Worm (Caenorhabditis elegans) whole organism, young adult: ENCODE results near the gene ZC250.2.
A peak's percentile ranks its signal among the peaks of the same experiment; 100 is the strongest.

Experiments
- B0019.2 ChIP-seq: fragments of 200-800 bp; sonication (Bioruptor generic); conservative IDR thresholded peaks from 2 replicates; pipeline ENCODE4 v1.3.6; 2022; ENCODE audit warnings: missing genetic modification reagents, missing genetic modification characterization, missing compliant biosample characterization
- B0035.1 ChIP-seq: sonication (generic microtip); optimal IDR thresholded peaks from 2 replicates; lab custom pipeline; 2016; ENCODE audit warnings: missing genetic modification characterization, mild to moderate bottlenecking, missing compliant biosample characterization, missing genotype, missing genetic modification reagents
- C06A6.2 ChIP-seq: fragments of 200-800 bp; sonication (Bioruptor generic); conservative IDR thresholded peaks from 2 replicates; pipeline ENCODE4 v1.3.6; 2022; ENCODE audit warnings: missing genetic modification characterization, missing compliant biosample characterization
- F22D6.2 ChIP-seq: sonication (generic microtip); optimal IDR thresholded peaks from 2 replicates; lab custom pipeline; 2016; ENCODE audit warnings: mild to moderate bottlenecking, missing genetic modification characterization, missing compliant biosample characterization
- F23B12.7 ChIP-seq: sonication (generic microtip); optimal IDR thresholded peaks from 2 replicates; lab custom pipeline; 2017; ENCODE audit warnings: missing genetic modification characterization, mild to moderate bottlenecking, missing compliant biosample characterization, antibody characterized with exemption, moderate library complexity; ENCODE audit not compliant: insufficient read depth
- F33H1.4 ChIP-seq: fragments of 200-800 bp; sonication (Bioruptor generic); IDR thresholded peaks from 2 replicates; pipeline ENCODE4 v1.3.6; 2022; ENCODE audit warnings: missing genetic modification reagents, missing genetic modification characterization, missing compliant biosample characterization
- F37B4.10 ChIP-seq: fragments of 200-800 bp; sonication (Bioruptor generic); IDR thresholded peaks from 2 replicates; pipeline ENCODE4 v1.3.6; 2022; ENCODE audit warnings: missing genetic modification characterization, missing compliant biosample characterization
- F39B2.1 ChIP-seq: fragments of 200-800 bp; sonication (Bioruptor generic); IDR thresholded peaks from 2 replicates; pipeline ENCODE4 v1.3.6; 2022; ENCODE audit warnings: missing genetic modification reagents, missing genetic modification characterization, missing compliant biosample characterization
- F57C9.4 ChIP-seq: sonication (generic microtip); optimal IDR thresholded peaks from 2 replicates; lab custom pipeline; 2017; ENCODE audit warnings: mild to moderate bottlenecking, missing genetic modification characterization, missing compliant biosample characterization
- K12H6.12 ChIP-seq: fragments of 200-800 bp; sonication (Bioruptor generic); optimal IDR thresholded peaks from 2 replicates; lab custom pipeline; 2018; ENCODE audit warnings: mild to moderate bottlenecking, missing genetic modification characterization, missing compliant biosample characterization
- Y53F4B.3 ChIP-seq: fragments of 200-800 bp; sonication (Bioruptor generic); IDR thresholded peaks from 2 replicates; pipeline ENCODE4 v1.3.6; 2022; ENCODE audit warnings: missing genetic modification reagents, missing genetic modification characterization, missing compliant biosample characterization
- Y79H2A.3 ChIP-seq: fragments of 200-800 bp; sonication (Bioruptor generic); conservative IDR thresholded peaks from 2 replicates; pipeline ENCODE4 v1.3.6; 2022; ENCODE audit warnings: missing genetic modification reagents, missing genetic modification characterization, missing compliant biosample characterization
- Y95B8A.8 ChIP-seq: fragments of 200-800 bp; sonication (Bioruptor generic); IDR thresholded peaks from 2 replicates; pipeline ENCODE4 v1.3.6; 2022; ENCODE audit warnings: missing genetic modification reagents, missing genetic modification characterization, missing compliant biosample characterization
- ama-1 ChIP-seq, 3 experiments: fragments of 150-350 bp in 1 of 3; sonication (generic microtip) in 2 of 3; optimal IDR thresholded peaks; 2 replicates each; lab custom pipeline; 2014 to 2018; ENCODE audit warnings: missing biosample characterization in 2 of 3, missing genetic modification characterization in 2 of 3, missing genetic modification reagents in 2 of 3
- attf-3 ChIP-seq: fragments of 200-800 bp; sonication (Bioruptor generic); conservative IDR thresholded peaks from 2 replicates; pipeline ENCODE4 v1.3.6; 2022; ENCODE audit warnings: missing genetic modification reagents, missing genetic modification characterization, missing compliant biosample characterization
- ccch-3 ChIP-seq: fragments of 200-800 bp; sonication (Bioruptor generic); optimal IDR thresholded peaks from 2 replicates; lab custom pipeline; 2018; ENCODE audit warnings: mild to moderate bottlenecking, missing genetic modification characterization, missing compliant biosample characterization
- cebp-2 ChIP-seq: fragments of 200-800 bp; sonication (Bioruptor generic); IDR thresholded peaks from 2 replicates; pipeline ENCODE4 v1.3.6; 2022; ENCODE audit warnings: missing genetic modification characterization, missing compliant biosample characterization
- ceh-100 ChIP-seq: fragments of 200-800 bp; sonication (Bioruptor generic); IDR thresholded peaks from 2 replicates; pipeline ENCODE4 v1.3.6; 2022; ENCODE audit warnings: missing genetic modification reagents, missing genetic modification characterization, missing compliant biosample characterization
- ceh-58 ChIP-seq: fragments of 200-800 bp; sonication (Bioruptor generic); IDR thresholded peaks from 2 replicates; pipeline ENCODE4 v1.3.6; 2022; ENCODE audit warnings: missing genetic modification characterization, missing compliant biosample characterization
- ceh-79 ChIP-seq: sonication (generic microtip); optimal IDR thresholded peaks from 2 replicates; lab custom pipeline; 2017; ENCODE audit warnings: mild to moderate bottlenecking, missing genetic modification characterization, missing compliant biosample characterization
- ceh-91 ChIP-seq: fragments of 200-800 bp; sonication (Bioruptor generic); IDR thresholded peaks from 2 replicates; pipeline ENCODE4 v1.3.6; 2022; ENCODE audit warnings: missing genetic modification reagents, missing genetic modification characterization, missing compliant biosample characterization
- chd-7 ChIP-seq: sonication (generic microtip); optimal IDR thresholded peaks from 2 replicates; lab custom pipeline; 2016; ENCODE audit warnings: mild to moderate bottlenecking, missing genetic modification characterization, moderate library complexity, missing compliant biosample characterization
- die-1 ChIP-seq: sonication (generic microtip); optimal IDR thresholded peaks from 2 replicates; lab custom pipeline; 2016; ENCODE audit warnings: missing genotype, mild to moderate bottlenecking, missing genetic modification characterization, missing compliant biosample characterization
- dox-1 ChIP-seq: fragments of 200-800 bp; sonication (Bioruptor generic); IDR thresholded peaks from 2 replicates; pipeline ENCODE4 v1.3.6; 2022; ENCODE audit warnings: missing genetic modification reagents, missing genetic modification characterization, missing compliant biosample characterization
- egl-44 ChIP-seq: fragments of 200-800 bp; sonication (Bioruptor generic); IDR thresholded peaks from 2 replicates; pipeline ENCODE4 v1.3.6; 2022; ENCODE audit warnings: missing genetic modification reagents, missing genetic modification characterization, missing compliant biosample characterization
- hmg-1.2 ChIP-seq: fragments of 200-800 bp; sonication (Bioruptor generic); IDR thresholded peaks from 2 replicates; pipeline ENCODE4 v1.3.6; 2022; ENCODE audit warnings: missing genetic modification reagents, missing genetic modification characterization, missing compliant biosample characterization
- lin-35 ChIP-seq, 3 experiments: fragments of 150-350 bp in 2 of 3; sonication (generic microtip) in 1 of 3; optimal IDR thresholded peaks; 2 replicates each; lab custom pipeline; 2014 to 2018; ENCODE audit warnings: missing biosample characterization in 3 of 3, missing genetic modification characterization in 3 of 3, missing genetic modification reagents in 3 of 3
- lin-54 ChIP-seq: fragments of 200-800 bp; sonication (Bioruptor generic); optimal IDR thresholded peaks from 2 replicates; lab custom pipeline; 2018; ENCODE audit warnings: mild to moderate bottlenecking, missing genetic modification characterization, missing compliant biosample characterization
- lir-1 ChIP-seq: fragments of 200-800 bp; sonication (Bioruptor generic); conservative IDR thresholded peaks from 2 replicates; pipeline ENCODE4 v1.3.6; 2022; ENCODE audit warnings: missing genetic modification reagents, missing genetic modification characterization, missing compliant biosample characterization
- madf-10 ChIP-seq: sonication (generic microtip); optimal IDR thresholded peaks from 2 replicates; lab custom pipeline; 2016; ENCODE audit warnings: mild to moderate bottlenecking, missing genetic modification characterization, missing compliant biosample characterization
- madf-6 ChIP-seq: fragments of 200-800 bp; sonication (Bioruptor generic); IDR thresholded peaks from 2 replicates; pipeline ENCODE4 v1.3.6; 2022; ENCODE audit warnings: missing genetic modification reagents, missing genetic modification characterization, missing compliant biosample characterization
- nhr-120 ChIP-seq: fragments of 200-800 bp; sonication (Bioruptor generic); IDR thresholded peaks from 2 replicates; pipeline ENCODE4 v1.3.6; 2022; ENCODE audit warnings: missing genetic modification characterization, missing compliant biosample characterization
- nhr-179 ChIP-seq: sonication (generic microtip); optimal IDR thresholded peaks from 2 replicates; lab custom pipeline; 2016; ENCODE audit warnings: mild to moderate bottlenecking, missing genetic modification characterization, missing compliant biosample characterization
- pha-4 ChIP-seq: fragments of 150-350 bp; sonication (generic microtip); optimal IDR thresholded peaks from 2 replicates; lab custom pipeline; 2014; ENCODE audit warnings: missing biosample characterization, missing genetic modification reagents, missing genetic modification characterization
- rcor-1 ChIP-seq: fragments of 200-800 bp; sonication (Bioruptor generic); IDR thresholded peaks from 2 replicates; pipeline ENCODE4 v1.3.6; 2022; ENCODE audit warnings: missing genetic modification reagents, missing genetic modification characterization, missing compliant biosample characterization
- rec-8 ChIP-seq, 2 experiments: sonication (generic microtip); optimal IDR thresholded peaks; 2 replicates each; lab custom pipeline; 2016; ENCODE audit warnings: mild to moderate bottlenecking in 2 of 2, missing genetic modification characterization in 2 of 2, missing genetic modification reagents in 2 of 2, missing genotype in 2 of 2, missing biosample characterization in 1 of 2, missing compliant biosample characterization in 1 of 2, moderate library complexity in 1 of 2
- repo-1 ChIP-seq: sonication (generic microtip); optimal IDR thresholded peaks from 2 replicates; lab custom pipeline; 2017; ENCODE audit warnings: mild to moderate bottlenecking, missing genetic modification characterization, missing compliant biosample characterization
- sea-2 ChIP-seq: fragments of 200-800 bp; sonication (Bioruptor generic); IDR thresholded peaks from 2 replicates; pipeline ENCODE4 v1.3.6; 2022; ENCODE audit warnings: missing genetic modification characterization, missing compliant biosample characterization
- snpc-1.3 ChIP-seq: sonication (generic microtip); optimal IDR thresholded peaks from 2 replicates; lab custom pipeline; 2017; ENCODE audit warnings: missing genetic modification characterization, mild to moderate bottlenecking, missing compliant biosample characterization, antibody characterized with exemption, moderate library complexity, missing genotype, missing genetic modification reagents; ENCODE audit not compliant: insufficient read depth
- snpc-4 ChIP-seq, 5 experiments: fragments of 150-350 bp in 1 of 5; sonication (generic microtip) in 4 of 5; optimal IDR thresholded peaks; 2 replicates each; lab custom pipeline; 2014 to 2018; ENCODE audit warnings: missing genetic modification characterization in 5 of 5, missing biosample characterization in 3 of 5, antibody characterized with exemption in 2 of 5, mild to moderate bottlenecking in 2 of 5, missing compliant biosample characterization in 2 of 5, missing genotype in 2 of 5, moderate library complexity in 2 of 5, missing genetic modification reagents in 1 of 5
- somi-1 ChIP-seq: fragments of 200-800 bp; sonication (Bioruptor generic); optimal IDR thresholded peaks from 2 replicates; lab custom pipeline; 2018; ENCODE audit warnings: mild to moderate bottlenecking, missing genetic modification characterization, missing compliant biosample characterization
- xnd-1 ChIP-seq: sonication (generic microtip); optimal IDR thresholded peaks from 2 replicates; lab custom pipeline; 2016; ENCODE audit warnings: missing genotype, missing genetic modification reagents, missing genetic modification characterization, missing compliant biosample characterization
- ztf-18 ChIP-seq: sonication (generic microtip); optimal IDR thresholded peaks from 2 replicates; lab custom pipeline; 2016; ENCODE audit warnings: missing genotype, mild to moderate bottlenecking, missing genetic modification characterization, missing compliant biosample characterization
- ztf-22 ChIP-seq: fragments of 200-800 bp; sonication (Bioruptor generic); optimal IDR thresholded peaks from 2 replicates; lab custom pipeline; 2018; ENCODE audit warnings: mild to moderate bottlenecking, missing genetic modification characterization, moderate library complexity, missing compliant biosample characterization
- ztf-28 ChIP-seq: fragments of 200-800 bp; sonication (Bioruptor generic); IDR thresholded peaks from 2 replicates; pipeline ENCODE4 v1.3.6; 2022; ENCODE audit warnings: missing genetic modification reagents, missing genetic modification characterization, missing compliant biosample characterization

The ZC250.2 gene

DNA sequence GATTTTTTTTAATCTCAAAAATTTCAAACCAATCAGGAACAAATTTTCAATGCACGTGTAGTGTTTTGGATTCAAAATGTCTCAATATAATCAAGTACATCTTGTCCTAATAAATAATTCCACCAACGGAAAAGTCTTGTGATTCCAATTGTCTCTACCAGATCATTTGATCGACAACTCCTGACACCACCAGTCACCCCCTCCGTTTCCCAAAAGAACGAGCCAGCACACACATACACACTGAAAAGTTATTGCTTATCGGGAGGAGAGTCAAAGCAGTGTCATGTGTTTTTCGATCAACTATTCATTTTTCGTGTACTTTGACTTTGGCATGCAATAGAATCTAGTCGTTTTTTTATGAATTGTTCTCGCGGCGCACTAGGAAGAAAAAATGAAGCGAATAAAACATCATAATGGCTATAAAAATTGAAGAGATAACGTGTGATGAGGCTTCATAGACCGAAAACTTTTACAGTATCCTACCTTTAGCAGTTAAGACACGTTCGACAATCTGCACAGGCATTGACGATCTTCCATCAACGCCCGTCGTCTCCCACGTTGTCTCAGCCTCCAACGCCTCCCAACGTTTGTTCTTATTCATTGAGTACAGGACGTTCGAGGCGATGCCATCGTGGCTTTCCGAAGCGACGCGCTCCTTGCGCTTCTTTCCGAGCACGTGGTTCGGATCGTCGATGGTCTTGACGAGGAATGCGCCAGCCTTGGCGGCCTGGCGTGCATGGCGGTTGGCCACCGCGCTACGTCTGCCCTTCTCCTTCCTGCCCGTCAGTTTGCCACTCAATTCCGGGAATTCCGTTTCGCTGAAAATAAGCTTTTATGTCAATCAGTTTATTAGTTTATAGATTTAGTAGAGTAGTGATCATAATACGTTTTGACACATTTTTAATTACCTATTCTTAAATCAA, 51.5 kb downstream of the ZC250.2 start:
- TF ChIP-seq Y53F4B.3 (GFP tag; lab: Robert Waterston, UW), result no peak
- peak; percentile 60; the same call in 1 of the 2 replicates for TF ChIP-seq egl-44 (GFP tag; lab: Robert Waterston, UW)
- no peak for TF ChIP-seq ceh-91 (GFP tag; lab: Robert Waterston, UW)
- no peak for TF ChIP-seq F22D6.2 (tag; lab: Kevin White, UChicago)
- TF ChIP-seq F33H1.4 (GFP tag; lab: Robert Waterston, UW), result no peak
- peak; percentile 32; the same call in 1 of the 2 replicates for TF ChIP-seq lir-1 (GFP tag; lab: Robert Waterston, UW)
- TF ChIP-seq snpc-4 (GFP tag; optimal IDR thresholded peaks at IDR 0.05; lab: Kevin White, UChicago), result no peak
- no peak for TF ChIP-seq snpc-4 (tag; optimal IDR thresholded peaks at IDR 0.05; lab: Kevin White, UChicago)
- TF ChIP-seq ceh-79 (tag; lab: Kevin White, UChicago), result no peak
- no peak for TF ChIP-seq C06A6.2
- TF ChIP-seq dox-1 (GFP tag; lab: Robert Waterston, UW), result peak; percentile 51; the same call in 1 of the 2 replicates
- no peak for TF ChIP-seq F57C9.4 (tag; lab: Kevin White, UChicago)
- TF ChIP-seq snpc-1.3 (tag; lab: Kevin White, UChicago), result no peak
- no peak for TF ChIP-seq attf-3 (GFP tag; lab: Robert Waterston, UW)
- TF ChIP-seq rcor-1 (GFP tag; lab: Robert Waterston, UW), result no peak; the same call in 1 of the 2 replicates
- TF ChIP-seq somi-1, result no peak
- TF ChIP-seq ccch-3 (GFP tag; lab: Kevin White, UChicago), result no peak
- no peak for TF ChIP-seq ama-1 (optimal IDR thresholded peaks at IDR 0.05; lab: Kevin White, UChicago)
- no peak for TF ChIP-seq ama-1 (GFP tag; optimal IDR thresholded peaks at IDR 0.05; lab: Kevin White, UChicago)
- 0 out of 2 replicates have a peak, but pooled peaks have one; percentile 30 for TF ChIP-seq cebp-2 (GFP tag; lab: Robert Waterston, UW)
- no peak for TF ChIP-seq B0019.2 (GFP tag; lab: Robert Waterston, UW)
- TF ChIP-seq B0035.1, result no peak
- no peak for TF ChIP-seq rec-8 (tag; optimal IDR thresholded peaks at IDR 0.05; lab: Kevin White, UChicago)
- TF ChIP-seq lin-35 (GFP tag; optimal IDR thresholded peaks at IDR 0.05; lab: Kevin White, UChicago), result peak in 1 of 3 experiments; percentile 4
- 0 out of 2 replicates have a peak, but pooled peaks have one; percentile 5 for TF ChIP-seq ceh-58
- peak; percentile 81; the same call in 1 of the 2 replicates for TF ChIP-seq Y95B8A.8
- TF ChIP-seq ztf-22 (GFP tag; lab: Kevin White, UChicago), result no peak
- TF ChIP-seq die-1, result no peak
- peak; percentile 85 for TF ChIP-seq pha-4 (tag; lab: Kevin White, UChicago)
- TF ChIP-seq nhr-179, result no peak
- TF ChIP-seq K12H6.12 (tag; lab: Kevin White, UChicago), result no peak
- peak; percentile 40 for TF ChIP-seq madf-10 (tag; lab: Kevin White, UChicago)
- peak; percentile 21 for TF ChIP-seq ztf-18 (tag; lab: Kevin White, UChicago)
- TF ChIP-seq repo-1 (tag; lab: Kevin White, UChicago), result peak; percentile 6
- 0 out of 2 replicates have a peak, but pooled peaks have one; percentile 21 for TF ChIP-seq nhr-120
- 0 out of 2 replicates have a peak, but pooled peaks have one; percentile 88 for TF ChIP-seq F37B4.10 (GFP tag; lab: Robert Waterston, UW)
- TF ChIP-seq ceh-100 (GFP tag; lab: Robert Waterston, UW), result no peak
- peak; percentile 17 for TF ChIP-seq lin-54 (GFP tag; lab: Kevin White, UChicago)
- TF ChIP-seq F39B2.1, result no peak
- TF ChIP-seq Y79H2A.3 (GFP tag; lab: Robert Waterston, UW), result peak; percentile 38; the same call in 1 of the 2 replicates
- no peak for TF ChIP-seq madf-6 (GFP tag; lab: Robert Waterston, UW)
- TF ChIP-seq hmg-1.2, result no peak
- peak; percentile 44 for TF ChIP-seq chd-7
- TF ChIP-seq F23B12.7, result peak; percentile 31
- TF ChIP-seq xnd-1 (tag; lab: Kevin White, UChicago), result no peak
- no peak for TF ChIP-seq sea-2 (GFP tag; lab: Robert Waterston, UW)
- 0 out of 2 replicates have a peak, but pooled peaks have one; percentile 77 for TF ChIP-seq ztf-28 (GFP tag; lab: Robert Waterston, UW)
